Worm (Caenorhabditis elegans) whole organism, L3 larva: Measurements from ENCODE around the gene H20E11.2.

ENCODE experiments used
- R02D3.7 ChIP-seq: fragments of 150-350 bp; optimal IDR thresholded peaks from 2 replicates; lab custom pipeline; 2014; ENCODE audit warnings: missing biosample characterization, missing genetic modification characterization
- aly-2 ChIP-seq: fragments of 150-350 bp; optimal IDR thresholded peaks from 2 replicates; lab custom pipeline; 2014; ENCODE audit warnings: missing biosample characterization, missing genetic modification characterization
- ceh-28 ChIP-seq: fragments of 150-350 bp; optimal IDR thresholded peaks from 2 replicates; lab custom pipeline; 2014; ENCODE audit warnings: missing biosample characterization, missing genetic modification reagents, missing genetic modification characterization
- ceh-82 ChIP-seq: fragments of 150-350 bp; optimal IDR thresholded peaks from 2 replicates; lab custom pipeline; 2014; ENCODE audit warnings: missing biosample characterization, missing genetic modification characterization
- ceh-9 ChIP-seq: sonication (generic microtip); optimal IDR thresholded peaks from 2 replicates; lab custom pipeline; 2018; ENCODE audit warnings: missing biosample characterization, missing genetic modification characterization
- egl-27 ChIP-seq: sonication (generic microtip); optimal IDR thresholded peaks from 4 replicates; lab custom pipeline; 2017; ENCODE audit warnings: missing biosample characterization, missing genetic modification reagents, missing genetic modification characterization
- egl-5 ChIP-seq: fragments of 150-350 bp; optimal IDR thresholded peaks from 2 replicates; lab custom pipeline; 2017; ENCODE audit warnings: missing biosample characterization, missing genetic modification reagents, missing genetic modification characterization, inconsistent platforms
- elt-1 ChIP-seq: fragments of 150-350 bp; optimal IDR thresholded peaks from 2 replicates; lab custom pipeline; 2014; ENCODE audit warnings: missing biosample characterization, missing genetic modification characterization
- elt-2 ChIP-seq: sonication (generic microtip); optimal IDR thresholded peaks from 2 replicates; lab custom pipeline; 2016; ENCODE audit warnings: missing genetic modification reagents, mild to moderate bottlenecking, missing genetic modification characterization, missing compliant biosample characterization
- elt-3 ChIP-seq, 3 experiments: fragments of 150-350 bp in 1 of 3; sonication (generic microtip) in 2 of 3; optimal IDR thresholded peaks; 2 replicates in 2 of 3; 4 replicates in 1 of 3; lab custom pipeline; 2014 to 2017; ENCODE audit warnings: missing biosample characterization in 3 of 3, missing genetic modification characterization in 3 of 3
- fkh-10 ChIP-seq: sonication (generic microtip); optimal IDR thresholded peaks from 2 replicates; lab custom pipeline; 2017; ENCODE audit warnings: missing biosample characterization, missing genetic modification reagents, missing genetic modification characterization
- fkh-2 ChIP-seq: fragments of 150-350 bp; optimal IDR thresholded peaks from 2 replicates; lab custom pipeline; 2014; ENCODE audit warnings: missing biosample characterization, missing genetic modification reagents, missing genetic modification characterization
- fos-1 ChIP-seq: fragments of 150-350 bp; optimal IDR thresholded peaks from 2 replicates; lab custom pipeline; 2014; ENCODE audit warnings: missing biosample characterization, missing genetic modification characterization
- hmg-11 ChIP-seq: sonication (generic microtip); optimal IDR thresholded peaks from 2 replicates; lab custom pipeline; 2016; ENCODE audit warnings: missing genetic modification characterization, missing compliant biosample characterization
- jun-1 ChIP-seq: fragments of 150-350 bp; optimal IDR thresholded peaks from 2 replicates; lab custom pipeline; 2014; ENCODE audit warnings: missing biosample characterization, missing genetic modification reagents, missing genetic modification characterization
- lin-15B ChIP-seq: fragments of 150-350 bp; optimal IDR thresholded peaks from 2 replicates; lab custom pipeline; 2014; ENCODE audit warnings: missing biosample characterization, missing genetic modification characterization
- lin-39 ChIP-seq: fragments of 150-350 bp; optimal IDR thresholded peaks from 2 replicates; lab custom pipeline; 2018; ENCODE audit warnings: missing biosample characterization, missing genetic modification reagents, missing genetic modification characterization
- lsy-12 ChIP-seq: sonication (generic microtip); optimal IDR thresholded peaks from 2 replicates; lab custom pipeline; 2016; ENCODE audit warnings: mild to moderate bottlenecking, missing genetic modification characterization, missing compliant biosample characterization
- mdl-1 ChIP-seq: fragments of 150-350 bp; optimal IDR thresholded peaks from 2 replicates; lab custom pipeline; 2014; ENCODE audit warnings: missing biosample characterization, missing genetic modification characterization
- mml-1 ChIP-seq: fragments of 150-350 bp; sonication (generic microtip); optimal IDR thresholded peaks from 3 replicates; lab custom pipeline; 2014; ENCODE audit warnings: missing biosample characterization, missing genetic modification characterization
- nfya-1 ChIP-seq: sonication (generic microtip); optimal IDR thresholded peaks from 2 replicates; lab custom pipeline; 2017; ENCODE audit warnings: missing genetic modification characterization, mild to moderate bottlenecking, missing compliant biosample characterization, antibody characterized with exemption, moderate library complexity; ENCODE audit not compliant: insufficient read depth
- nhr-11 ChIP-seq: fragments of 150-350 bp; optimal IDR thresholded peaks from 2 replicates; lab custom pipeline; 2014; ENCODE audit warnings: missing biosample characterization, missing genetic modification characterization
- nhr-12 ChIP-seq: fragments of 150-350 bp; optimal IDR thresholded peaks from 2 replicates; lab custom pipeline; 2014; ENCODE audit warnings: missing biosample characterization, missing genetic modification characterization
- nhr-25 ChIP-seq: sonication (generic microtip); optimal IDR thresholded peaks from 2 replicates; lab custom pipeline; 2017; ENCODE audit warnings: missing biosample characterization, missing genetic modification characterization
- nhr-28 ChIP-seq: fragments of 150-350 bp; optimal IDR thresholded peaks from 2 replicates; lab custom pipeline; 2014; ENCODE audit warnings: missing biosample characterization, missing genetic modification characterization
- nhr-43 ChIP-seq: sonication (generic microtip); optimal IDR thresholded peaks from 2 replicates; lab custom pipeline; 2016; ENCODE audit warnings: mild to moderate bottlenecking, missing genetic modification characterization, missing compliant biosample characterization; ENCODE audit not compliant: poor library complexity, severe bottlenecking
- nhr-67 ChIP-seq: fragments of 150-350 bp; optimal IDR thresholded peaks from 2 replicates; lab custom pipeline; 2014; ENCODE audit warnings: missing biosample characterization, missing genetic modification characterization
- nhr-76 ChIP-seq: fragments of 150-350 bp; sonication (generic microtip); optimal IDR thresholded peaks from 5 replicates; lab custom pipeline; 2014; ENCODE audit warnings: missing biosample characterization, missing genetic modification characterization
- nhr-77 ChIP-seq: fragments of 150-350 bp; optimal IDR thresholded peaks from 2 replicates; lab custom pipeline; 2014; ENCODE audit warnings: missing biosample characterization, missing genetic modification characterization
- pha-4 ChIP-seq: fragments of 150-350 bp; optimal IDR thresholded peaks from 2 replicates; lab custom pipeline; 2014; ENCODE audit warnings: missing biosample characterization, missing genetic modification reagents, missing genetic modification characterization
- pqm-1 ChIP-seq: fragments of 150-350 bp; optimal IDR thresholded peaks from 2 replicates; lab custom pipeline; 2017; ENCODE audit warnings: missing biosample characterization, missing genetic modification characterization, inconsistent platforms
- sea-2 ChIP-seq: fragments of 150-350 bp; sonication (generic microtip); optimal IDR thresholded peaks from 4 replicates; lab custom pipeline; 2014; ENCODE audit warnings: missing biosample characterization, missing genetic modification reagents, missing genetic modification characterization
- skn-1 ChIP-seq: fragments of 150-350 bp; optimal IDR thresholded peaks from 2 replicates; lab custom pipeline; 2014; ENCODE audit warnings: missing biosample characterization, missing genetic modification characterization
- tbx-2 ChIP-seq: sonication (generic microtip); optimal IDR thresholded peaks from 2 replicates; lab custom pipeline; 2016; ENCODE audit warnings: mild to moderate bottlenecking, missing genetic modification characterization, missing compliant biosample characterization
- unc-62 ChIP-seq: fragments of 150-350 bp; sonication (generic microtip); optimal IDR thresholded peaks from 4 replicates; lab custom pipeline; 2014; ENCODE audit warnings: missing biosample characterization, missing genetic modification reagents, missing genetic modification characterization
- ztf-11 ChIP-seq: fragments of 150-350 bp; optimal IDR thresholded peaks from 2 replicates; lab custom pipeline; 2014; ENCODE audit warnings: missing biosample characterization, missing genetic modification characterization
- ztf-4 ChIP-seq: fragments of 150-350 bp; optimal IDR thresholded peaks from 2 replicates; lab custom pipeline; 2014; ENCODE audit warnings: missing biosample characterization, missing genetic modification characterization

The H20E11.2 gene

ce11 chrIV:6872958-6873357 lies 45.4 kb downstream of the H20E11.2 start, which contains the start of gene srx-19:
srx-19 (plus strand) TSS chrIV:6873258.
- TF ChIP-seq nhr-28 (tag; lab: Kevin White, UChicago) (no peak), skn-1 (tag; lab: Kevin White, UChicago) (no peak), lsy-12 (tag; lab: Kevin White, UChicago) (no peak), nhr-25 (tag; lab: Kevin White, UChicago) (no peak), lin-15B (tag; lab: Kevin White, UChicago) (no peak), ceh-28 (no peak), lin-39 (no peak), fos-1 (tag; lab: Kevin White, UChicago) (no peak), nhr-77 (tag; lab: Kevin White, UChicago) (no peak), nfya-1 (tag; lab: Kevin White, UChicago) (no peak), sea-2 (GFP tag; lab: Kevin White, UChicago) (no peak), R02D3.7 (tag; lab: Kevin White, UChicago) (no peak), fkh-10 (GFP tag; lab: Kevin White, UChicago) (no peak), nhr-67 (tag; lab: Kevin White, UChicago) (no peak), ztf-11 (no peak), nhr-43 (tag; lab: Kevin White, UChicago) (no peak), nhr-76 (tag; lab: Kevin White, UChicago) (no peak), elt-2 (tag; lab: Kevin White, UChicago) (no peak), elt-1 (tag; lab: Kevin White, UChicago) (no peak)

- no peak for TF ChIP-seq ceh-9
- no peak for TF ChIP-seq aly-2 (tag; lab: Kevin White, UChicago)
- TF ChIP-seq lin-15B (tag; lab: Kevin White, UChicago), result peak; percentile 9
- peak; percentile 33 for TF ChIP-seq lin-39
- peak; percentile 6 for TF ChIP-seq elt-2 (tag; lab: Kevin White, UChicago)
- TF ChIP-seq nhr-12 (tag; lab: Kevin White, UChicago), result no peak
- TF ChIP-seq tbx-2 (tag; lab: Kevin White, UChicago), result no peak
- TF ChIP-seq nfya-1 (tag; lab: Kevin White, UChicago), result peak; percentile 82
- TF ChIP-seq nhr-43 (tag; lab: Kevin White, UChicago), result no peak
- peak; percentile 87 for TF ChIP-seq pha-4
- TF ChIP-seq egl-5 (tag; lab: Kevin White, UChicago), result no peak
- peak; percentile 72 for TF ChIP-seq fkh-10 (GFP tag; lab: Kevin White, UChicago)
- TF ChIP-seq ceh-82, result no peak
- peak; percentile 62 for TF ChIP-seq nhr-11 (tag; lab: Kevin White, UChicago)
- TF ChIP-seq nhr-25 (tag; lab: Kevin White, UChicago), result no peak
- TF ChIP-seq fkh-2, result peak; percentile 15
- TF ChIP-seq elt-1 (tag; lab: Kevin White, UChicago), result no peak
- no peak for TF ChIP-seq ztf-4 (tag; lab: Kevin White, UChicago)
- no peak for TF ChIP-seq nhr-77 (tag; lab: Kevin White, UChicago)
- TF ChIP-seq pqm-1 (tag; lab: Kevin White, UChicago), result peak; percentile 38
- TF ChIP-seq mml-1 (tag; lab: Kevin White, UChicago), result peak; percentile 99
- peak; percentile 10 for TF ChIP-seq skn-1 (tag; lab: Kevin White, UChicago)
- peak; percentile 13 for TF ChIP-seq egl-27 (tag; lab: Kevin White, UChicago)
- no peak for TF ChIP-seq elt-3 (tag; optimal IDR thresholded peaks at IDR 0.05; lab: Kevin White, UChicago)
- no peak for TF ChIP-seq mdl-1 (tag; lab: Kevin White, UChicago)
- no peak for TF ChIP-seq hmg-11 (tag; lab: Kevin White, UChicago)
- TF ChIP-seq jun-1, result no peak
- TF ChIP-seq R02D3.7 (tag; lab: Kevin White, UChicago), result no peak
- no peak for TF ChIP-seq unc-62 (GFP tag; lab: Kevin White, UChicago)
- no peak for TF ChIP-seq fos-1 (tag; lab: Kevin White, UChicago)
- no peak for TF ChIP-seq nhr-28 (tag; lab: Kevin White, UChicago)
- TF ChIP-seq ztf-11, result no peak
These were observed 51.5 kb downstream of the H20E11.2 start for ce11 chrIV:6878912-6879554.
